Fruit fly (Drosophila melanogaster) whole organism: ENCODE results near the gene dmrt11E.
A peak's percentile ranks its signal among the peaks of the same experiment; 100 is the strongest.

Experiments
- CG8478 ChIP-seq: fragments of >200 bp; optimal IDR thresholded peaks from 2 replicates; lab custom pipeline; 2018; ENCODE audit warnings: inconsistent platforms
- Dll ChIP-seq: fragments of >200 bp; optimal IDR thresholded peaks from 2 replicates; lab custom pipeline; 2017
- EcR ChIP-seq, 2 experiments: fragments of >200 bp; optimal IDR thresholded peaks; 2 replicates each; lab custom pipeline; 2017; ENCODE audit warnings: missing biosample characterization in 2 of 2, missing genetic modification characterization in 2 of 2, missing genetic modification reagents in 2 of 2
- pan ChIP-seq: fragments of >200 bp; optimal IDR thresholded peaks from 2 replicates; lab custom pipeline; 2017
- psq ChIP-seq: fragments of >200 bp; optimal IDR thresholded peaks from 2 replicates; lab custom pipeline; 2017
- usp ChIP-seq: fragments of >200 bp; optimal IDR thresholded peaks from 2 replicates; lab custom pipeline; 2017; ENCODE audit warnings: missing biosample characterization, missing genetic modification characterization, mixed read lengths

dmrt11E gene

dm6 chrX:13368149-13368548, at the start of gene dmrt11E:
TSS of gene dmrt11E (plus strand) at chrX:13368191.
- TF ChIP-seq psq (lab: Kevin White, UChicago): no peak
- TF ChIP-seq EcR (GFP tag; optimal IDR thresholded peaks at IDR 0.05; lab: Kevin White, UChicago): no peak

dm6 chrX:13319376-13319883, 48.6 kb upstream of the dmrt11E start:
- TF ChIP-seq EcR (GFP tag; optimal IDR thresholded peaks at IDR 0.05; lab: Kevin White, UChicago): no peak
- TF ChIP-seq usp (GFP tag; lab: Kevin White, UChicago): no peak
- TF ChIP-seq Dll (lab: Kevin White, UChicago): peak; percentile 65

dm6 chrX:13320697-13321445, 47.1 kb upstream of the dmrt11E start:
- TF ChIP-seq usp (GFP tag; lab: Kevin White, UChicago) (no peak), EcR (GFP tag; optimal IDR thresholded peaks at IDR 0.05; lab: Kevin White, UChicago) (no peak), CG8478 (lab: Kevin White, UChicago) (no peak), pan (lab: Kevin White, UChicago) (no peak), psq (lab: Kevin White, UChicago) (no peak), Dll (lab: Kevin White, UChicago) (no peak)

dm6 chrX:13322405-13322804, 45.6 kb upstream of the dmrt11E start:
- TF ChIP-seq EcR (GFP tag; optimal IDR thresholded peaks at IDR 0.05; lab: Kevin White, UChicago): no peak
- TF ChIP-seq pan (lab: Kevin White, UChicago): no peak
- TF ChIP-seq Dll (lab: Kevin White, UChicago): no peak
- no peak for TF ChIP-seq usp (GFP tag; lab: Kevin White, UChicago)
- TF ChIP-seq CG8478 (lab: Kevin White, UChicago): no peak

- TF ChIP-seq psq (lab: Kevin White, UChicago) (no peak), CG8478 (lab: Kevin White, UChicago) (no peak), usp (GFP tag; lab: Kevin White, UChicago) (no peak), Dll (lab: Kevin White, UChicago) (no peak), pan (lab: Kevin White, UChicago) (no peak), EcR (GFP tag; optimal IDR thresholded peaks at IDR 0.05; lab: Kevin White, UChicago) (no peak)
Observed at dm6 chrX:13323114-13323513, 44.9 kb upstream of the dmrt11E start.

- TF ChIP-seq usp (GFP tag; lab: Kevin White, UChicago): no peak
- TF ChIP-seq EcR (GFP tag; optimal IDR thresholded peaks at IDR 0.05; lab: Kevin White, UChicago): no peak
- TF ChIP-seq pan (lab: Kevin White, UChicago): no peak
- no peak for TF ChIP-seq Dll (lab: Kevin White, UChicago)
- TF ChIP-seq CG8478 (lab: Kevin White, UChicago): no peak
- no peak for TF ChIP-seq psq (lab: Kevin White, UChicago)
Observed at dm6 chrX:13323526-13323925, 44.5 kb upstream of the dmrt11E start.

- TF ChIP-seq usp (GFP tag; lab: Kevin White, UChicago): no peak
- TF ChIP-seq psq (lab: Kevin White, UChicago): no peak
- no peak for TF ChIP-seq EcR (GFP tag; optimal IDR thresholded peaks at IDR 0.05; lab: Kevin White, UChicago)
- TF ChIP-seq CG8478 (lab: Kevin White, UChicago): no peak
- no peak for TF ChIP-seq pan (lab: Kevin White, UChicago)
- TF ChIP-seq Dll (lab: Kevin White, UChicago): no peak
Observed at dm6 chrX:13325310-13325709, 42.7 kb upstream of the dmrt11E start.

- TF ChIP-seq EcR (GFP tag; optimal IDR thresholded peaks at IDR 0.05; lab: Kevin White, UChicago) (no peak), Dll (lab: Kevin White, UChicago) (no peak), psq (lab: Kevin White, UChicago) (no peak), usp (GFP tag; lab: Kevin White, UChicago) (no peak), pan (lab: Kevin White, UChicago) (no peak), CG8478 (lab: Kevin White, UChicago) (no peak)
Observed at dm6 chrX:13329572-13330046, 38.4 kb upstream of the dmrt11E start, which contains the start of gene Prx2. TSS of gene Prx2 (plus strand) at chrX:13329824.

- TF ChIP-seq CG8478 (lab: Kevin White, UChicago): no peak
- no peak for TF ChIP-seq pan (lab: Kevin White, UChicago)
- no peak for TF ChIP-seq usp (GFP tag; lab: Kevin White, UChicago)
- no peak for TF ChIP-seq psq (lab: Kevin White, UChicago)
Observed at dm6 chrX:13331814-13332701, 35.9 kb upstream of the dmrt11E start.

dm6 chrX:13332702-13333243, 35.2 kb upstream of the dmrt11E start:
- no peak for TF ChIP-seq psq (lab: Kevin White, UChicago)
- no peak for TF ChIP-seq usp (GFP tag; lab: Kevin White, UChicago)
